Worm (Caenorhabditis elegans): Measurements from ENCODE around the gene sre-39.

sre-39 gene

ce11 chrII:4734477-4734876 is 47.4 kb downstream of the sre-39 start:
- no peak for TF ChIP-seq nhr-76 (tag; optimal IDR thresholded peaks at IDR 0.05)
- TF ChIP-seq nhr-28 (tag; optimal IDR thresholded peaks at IDR 0.05), result peak; percentile 48
- peak; percentile 56 for TF ChIP-seq nhr-25 (tag; optimal IDR thresholded peaks at IDR 0.05; ENCODE audit: borderline replicate concordance, insufficient read depth)

DNA sequence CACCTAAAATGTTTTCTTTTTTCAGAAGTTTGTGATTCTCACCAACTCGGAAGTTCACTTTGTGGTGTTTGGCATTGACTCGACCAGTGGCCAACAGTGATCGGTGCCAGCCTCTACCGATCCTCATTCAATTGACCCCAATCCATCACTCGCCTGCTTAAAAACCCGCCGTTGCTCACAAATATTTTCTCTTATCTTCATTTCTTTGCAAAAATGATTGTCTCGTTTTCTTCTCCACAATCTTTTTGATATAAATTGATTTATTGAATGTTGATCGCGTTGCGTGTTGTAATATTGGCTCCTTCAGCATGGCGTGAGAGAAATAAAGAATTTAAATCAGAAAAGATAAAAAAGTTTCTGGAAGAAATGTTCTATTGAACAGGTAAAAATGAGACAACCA is 49.5 kb downstream of the sre-39 start:
- TF ChIP-seq mdt-29 (GFP tag; IDR thresholded peaks at IDR 0.05) (no peak), daf-16 (GFP tag; optimal IDR thresholded peaks at IDR 0.05) (peak in 1 of 2 experiments; percentile 90), daf-16 (tag; optimal IDR thresholded peaks at IDR 0.05) (no peak), nhr-48 (tag; optimal IDR thresholded peaks at IDR 0.05) (no peak), hlh-11 (tag; optimal IDR thresholded peaks at IDR 0.05) (no peak), unc-62 (GFP tag; optimal IDR thresholded peaks at IDR 0.05 in 1 of 2) (peak in 1 of 2 experiments; percentile 6), unc-62 (tag; optimal IDR thresholded peaks at IDR 0.05) (no peak), ztf-11 (tag; optimal IDR thresholded peaks at IDR 0.05) (no peak)

DNA sequence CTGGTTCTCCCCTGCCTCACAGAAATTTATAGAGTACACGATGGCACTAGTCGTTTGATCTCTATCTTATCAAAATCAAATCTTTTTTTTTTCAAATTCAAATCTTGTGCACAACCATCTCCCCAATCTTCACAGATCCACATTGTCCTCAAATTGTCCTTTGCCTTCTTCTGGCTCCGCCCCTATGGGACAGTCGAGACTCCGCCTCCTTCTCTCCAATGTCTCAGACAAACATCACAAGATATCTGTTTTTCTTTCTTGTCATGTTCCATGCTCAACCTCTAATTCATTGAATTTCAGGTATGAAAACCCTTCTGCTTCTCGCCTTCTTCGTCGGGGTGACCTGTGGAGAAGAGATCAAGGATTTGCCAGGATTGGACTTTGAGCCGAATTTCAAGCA is 50.3 kb downstream of the sre-39 start, which contains the start of gene ctsa-1.1:
Gene ctsa-1.1, plus strand, starts transcription at position 301 of the 400 bp plus-strand sequence.
- TF ChIP-seq snpc-1.2 (GFP tag; IDR thresholded peaks at IDR 0.05), result no peak
- peak in 1 of 2 experiments; percentile 3 for TF ChIP-seq unc-62 (GFP tag; optimal IDR thresholded peaks at IDR 0.05 in 1 of 2)
- TF ChIP-seq unc-62 (tag; optimal IDR thresholded peaks at IDR 0.05), result no peak
